Worm (Caenorhabditis elegans) whole organism, young adult: ENCODE measurements around the gene K05F1.9.
"Not testable (repeated sequence)": the region's sequence is repeated elsewhere in the genome, so short reads cannot be mapped to it uniquely, and the experiment has no call there.

Experiments
- B0035.1 ChIP-seq: sonication (generic microtip); optimal IDR thresholded peaks from 2 replicates; lab custom pipeline; 2016; ENCODE audit warnings: missing genetic modification characterization, mild to moderate bottlenecking, missing compliant biosample characterization, missing genotype, missing genetic modification reagents
- F10E7.11 ChIP-seq: sonication (generic microtip); optimal IDR thresholded peaks from 2 replicates; lab custom pipeline; 2017; ENCODE audit warnings: mild to moderate bottlenecking, missing genetic modification characterization, moderate library complexity, missing compliant biosample characterization
- F22D6.2 ChIP-seq: sonication (generic microtip); optimal IDR thresholded peaks from 2 replicates; lab custom pipeline; 2016; ENCODE audit warnings: mild to moderate bottlenecking, missing genetic modification characterization, missing compliant biosample characterization
- F49E8.2 ChIP-seq: sonication (generic microtip); optimal IDR thresholded peaks from 3 replicates; lab custom pipeline; 2017; ENCODE audit warnings: missing genetic modification characterization, mild to moderate bottlenecking, missing compliant biosample characterization, antibody characterized with exemption, moderate library complexity; ENCODE audit not compliant: insufficient read depth
- F52B5.7 ChIP-seq: sonication (generic microtip); optimal IDR thresholded peaks from 2 replicates; lab custom pipeline; 2016; ENCODE audit warnings: mild to moderate bottlenecking, missing genetic modification characterization, missing compliant biosample characterization
- T07F8.4 ChIP-seq: sonication (generic microtip); optimal IDR thresholded peaks from 2 replicates; lab custom pipeline; 2016; ENCODE audit warnings: mild to moderate bottlenecking, missing genetic modification characterization, moderate library complexity, missing compliant biosample characterization
- Y95B8A.8 ChIP-seq: fragments of 200-800 bp; sonication (Bioruptor generic); IDR thresholded peaks from 2 replicates; pipeline ENCODE4 v1.3.6; 2022; ENCODE audit warnings: missing genetic modification reagents, missing genetic modification characterization, missing compliant biosample characterization
- aptf-2 ChIP-seq: fragments of 200-800 bp; sonication (Bioruptor generic); conservative IDR thresholded peaks from 2 replicates; pipeline ENCODE4 v1.3.6; 2022; ENCODE audit warnings: missing genetic modification reagents, missing genetic modification characterization, missing compliant biosample characterization
- aptf-3 ChIP-seq: fragments of 200-800 bp; sonication (Bioruptor generic); IDR thresholded peaks from 2 replicates; pipeline ENCODE4 v1.3.6; 2022; ENCODE audit warnings: missing genetic modification characterization, missing compliant biosample characterization
- attf-5 ChIP-seq: fragments of 200-800 bp; sonication (Bioruptor generic); optimal IDR thresholded peaks from 2 replicates; lab custom pipeline; 2018; ENCODE audit warnings: mild to moderate bottlenecking, missing genetic modification characterization, missing compliant biosample characterization
- cebp-2 ChIP-seq: fragments of 200-800 bp; sonication (Bioruptor generic); IDR thresholded peaks from 2 replicates; pipeline ENCODE4 v1.3.6; 2022; ENCODE audit warnings: missing genetic modification characterization, missing compliant biosample characterization
- ceh-100 ChIP-seq: fragments of 200-800 bp; sonication (Bioruptor generic); IDR thresholded peaks from 2 replicates; pipeline ENCODE4 v1.3.6; 2022; ENCODE audit warnings: missing genetic modification reagents, missing genetic modification characterization, missing compliant biosample characterization
- ceh-27 ChIP-seq: fragments of 200-800 bp; sonication (Bioruptor generic); optimal IDR thresholded peaks from 2 replicates; lab custom pipeline; 2018; ENCODE audit warnings: mild to moderate bottlenecking, missing genetic modification characterization, moderate library complexity, missing compliant biosample characterization
- ceh-58 ChIP-seq: fragments of 200-800 bp; sonication (Bioruptor generic); IDR thresholded peaks from 2 replicates; pipeline ENCODE4 v1.3.6; 2022; ENCODE audit warnings: missing genetic modification characterization, missing compliant biosample characterization
- ceh-79 ChIP-seq: sonication (generic microtip); optimal IDR thresholded peaks from 2 replicates; lab custom pipeline; 2017; ENCODE audit warnings: mild to moderate bottlenecking, missing genetic modification characterization, missing compliant biosample characterization
- chd-7 ChIP-seq: sonication (generic microtip); optimal IDR thresholded peaks from 2 replicates; lab custom pipeline; 2016; ENCODE audit warnings: mild to moderate bottlenecking, missing genetic modification characterization, moderate library complexity, missing compliant biosample characterization
- efl-1 ChIP-seq: fragments of 150-350 bp; optimal IDR thresholded peaks from 2 replicates; lab custom pipeline; 2014; ENCODE audit warnings: missing biosample characterization, missing genetic modification reagents, missing genetic modification characterization
- hmg-1.2 ChIP-seq: fragments of 200-800 bp; sonication (Bioruptor generic); IDR thresholded peaks from 2 replicates; pipeline ENCODE4 v1.3.6; 2022; ENCODE audit warnings: missing genetic modification reagents, missing genetic modification characterization, missing compliant biosample characterization
- lag-1 ChIP-seq: fragments of 200-800 bp; sonication (Bioruptor generic); IDR thresholded peaks from 2 replicates; pipeline ENCODE4 v1.3.6; 2022; ENCODE audit warnings: missing genetic modification reagents, missing genetic modification characterization, missing compliant biosample characterization
- let-607 ChIP-seq, 2 experiments: fragments of 200-800 bp in 1 of 2; sonication (Bioruptor generic) in 1 of 2; sonication (generic microtip) in 1 of 2; optimal IDR thresholded peaks; 2 replicates each; lab custom pipeline; 2016 to 2018; ENCODE audit warnings: mild to moderate bottlenecking in 2 of 2, missing compliant biosample characterization in 2 of 2, missing genetic modification characterization in 2 of 2, moderate library complexity in 2 of 2, missing genotype in 1 of 2
- lin-26 ChIP-seq: fragments of 200-800 bp; sonication (Bioruptor generic); IDR thresholded peaks from 2 replicates; pipeline ENCODE4 v1.3.6; 2022; ENCODE audit warnings: missing genetic modification reagents, missing genetic modification characterization, missing compliant biosample characterization
- madf-8 ChIP-seq: fragments of 200-800 bp; sonication (Bioruptor generic); conservative IDR thresholded peaks from 2 replicates; pipeline ENCODE4 v1.3.6; 2022; ENCODE audit warnings: missing genetic modification reagents, missing genetic modification characterization, missing compliant biosample characterization
- mel-28 ChIP-seq: sonication (generic microtip); optimal IDR thresholded peaks from 2 replicates; lab custom pipeline; 2016; ENCODE audit warnings: borderline replicate concordance, mild to moderate bottlenecking, missing genetic modification characterization, missing compliant biosample characterization
- nhr-120 ChIP-seq: fragments of 200-800 bp; sonication (Bioruptor generic); IDR thresholded peaks from 2 replicates; pipeline ENCODE4 v1.3.6; 2022; ENCODE audit warnings: missing genetic modification characterization, missing compliant biosample characterization
- nhr-27 ChIP-seq: fragments of 200-800 bp; sonication (Bioruptor generic); optimal IDR thresholded peaks from 2 replicates; lab custom pipeline; 2018; ENCODE audit warnings: mild to moderate bottlenecking, missing genetic modification characterization, moderate library complexity, missing compliant biosample characterization
- nhr-90 ChIP-seq: sonication (generic microtip); optimal IDR thresholded peaks from 2 replicates; lab custom pipeline; 2016; ENCODE audit warnings: missing genotype, mild to moderate bottlenecking, missing genetic modification characterization, missing compliant biosample characterization
- rec-8 ChIP-seq, 2 experiments: sonication (generic microtip); optimal IDR thresholded peaks; 2 replicates each; lab custom pipeline; 2016; ENCODE audit warnings: mild to moderate bottlenecking in 2 of 2, missing genetic modification characterization in 2 of 2, missing genetic modification reagents in 2 of 2, missing genotype in 2 of 2, missing biosample characterization in 1 of 2, missing compliant biosample characterization in 1 of 2, moderate library complexity in 1 of 2
- snpc-3.4 ChIP-seq: sonication (generic microtip); optimal IDR thresholded peaks from 2 replicates; lab custom pipeline; 2017; ENCODE audit warnings: missing genetic modification characterization, mild to moderate bottlenecking, missing compliant biosample characterization, antibody characterized with exemption, moderate library complexity, missing genotype, missing genetic modification reagents
- sptf-2 ChIP-seq: fragments of 200-800 bp; sonication (Bioruptor generic); optimal IDR thresholded peaks from 2 replicates; lab custom pipeline; 2018; ENCODE audit warnings: mild to moderate bottlenecking, missing genetic modification characterization, missing compliant biosample characterization
- tbx-9 ChIP-seq: sonication (generic microtip); optimal IDR thresholded peaks from 2 replicates; lab custom pipeline; 2016; ENCODE audit warnings: borderline replicate concordance, missing genetic modification characterization, inconsistent platforms, missing compliant biosample characterization
- zfh-2 ChIP-seq: fragments of 200-800 bp; sonication (Bioruptor generic); conservative IDR thresholded peaks from 2 replicates; pipeline ENCODE4 v1.3.6; 2022; ENCODE audit warnings: missing genetic modification reagents, missing genetic modification characterization, missing compliant biosample characterization
- ztf-18 ChIP-seq: sonication (generic microtip); optimal IDR thresholded peaks from 2 replicates; lab custom pipeline; 2016; ENCODE audit warnings: missing genotype, mild to moderate bottlenecking, missing genetic modification characterization, missing compliant biosample characterization
- ztf-25 ChIP-seq: fragments of 200-800 bp; sonication (Bioruptor generic); IDR thresholded peaks from 2 replicates; pipeline ENCODE4 v1.3.6; 2022; ENCODE audit warnings: missing genetic modification reagents, missing genetic modification characterization, missing compliant biosample characterization
- ztf-6 ChIP-seq: fragments of 200-800 bp; sonication (Bioruptor generic); IDR thresholded peaks from 2 replicates; pipeline ENCODE4 v1.3.6; 2022; ENCODE audit warnings: missing genetic modification reagents, missing genetic modification characterization, missing compliant biosample characterization

K05F1.9 gene

ce11 chrII:5819655-5820054 lies 18.7 kb upstream of the K05F1.9 start (continued):
- TF ChIP-seq let-607 (tag; optimal IDR thresholded peaks at IDR 0.05; lab: Kevin White, UChicago) (no peak), lag-1 (GFP tag; lab: Robert Waterston, UW) (no peak), madf-8 (peak; percentile 39; the same call in 1 of the 2 replicates), ceh-27 (GFP tag; lab: Kevin White, UChicago) (peak; percentile 29), F52B5.7 (tag; lab: Kevin White, UChicago) (no peak), ztf-18 (tag; lab: Kevin White, UChicago) (no peak), F10E7.11 (tag; lab: Kevin White, UChicago) (no peak), ztf-6 (GFP tag; lab: Robert Waterston, UW) (0 out of 2 replicates have a peak, but pooled peaks have one; percentile 47), ztf-25 (GFP tag; lab: Robert Waterston, UW) (no peak)
- TF ChIP-seq, all 124 proteins: peak for 26

ce11 chrII:5818298-5818697 lies 17.3 kb upstream of the K05F1.9 start, which contains the start of gene ZK1248.4:
Gene ZK1248.4 (plus strand): TSS chrII:5818598.
- no peak for TF ChIP-seq cebp-2
- no peak for TF ChIP-seq tbx-9 (tag; lab: Kevin White, UChicago)
- no peak for TF ChIP-seq mel-28 (tag; lab: Kevin White, UChicago)
- no peak for TF ChIP-seq attf-5
- no peak for TF ChIP-seq efl-1
- no peak for TF ChIP-seq lin-26
- no peak for TF ChIP-seq hmg-1.2 (GFP tag; lab: Robert Waterston, UW)
- TF ChIP-seq F49E8.2 (tag; lab: Kevin White, UChicago): no peak
- no peak for TF ChIP-seq chd-7
- TF ChIP-seq snpc-3.4 (tag; lab: Kevin White, UChicago): no peak
- no peak for TF ChIP-seq ceh-100
- TF ChIP-seq nhr-27 (tag; lab: Kevin White, UChicago): no peak

- no peak for TF ChIP-seq ztf-25 (GFP tag; lab: Robert Waterston, UW)
- no peak for TF ChIP-seq T07F8.4
- TF ChIP-seq nhr-90: no peak
- TF ChIP-seq rec-8 (tag; optimal IDR thresholded peaks at IDR 0.05; lab: Kevin White, UChicago): no peak
- no peak for TF ChIP-seq aptf-3 (GFP tag; lab: Robert Waterston, UW)
- no peak for TF ChIP-seq ceh-79 (tag; lab: Kevin White, UChicago)
- no peak for TF ChIP-seq aptf-2 (GFP tag; lab: Robert Waterston, UW)
- no peak for TF ChIP-seq F22D6.2 (tag; lab: Kevin White, UChicago)
- TF ChIP-seq zfh-2: no peak
- no peak for TF ChIP-seq nhr-120
- no peak for TF ChIP-seq let-607 (tag; optimal IDR thresholded peaks at IDR 0.05; lab: Kevin White, UChicago)
- TF ChIP-seq B0035.1 (tag; lab: Kevin White, UChicago): no peak
Observed at ce11 chrII:5816346-5816745, 15.4 kb upstream of the K05F1.9 start, which contains the start of gene ZK1248.20. Gene ZK1248.20 (plus strand): TSS chrII:5816646.

- not testable (repeated sequence) for TF ChIP-seq Y95B8A.8 (GFP tag; lab: Robert Waterston, UW); ceh-58; sptf-2 (GFP tag; lab: Kevin White, UChicago)
Observed at ce11 chrII:5815382-5815781, 14.4 kb upstream of the K05F1.9 start, which contains the start of gene wago-5. Gene wago-5 (minus strand): TSS chrII:5815482.
